Worm (Caenorhabditis elegans): ENCODE measurements around the gene rsp-8.

Gene rsp-8

DNA sequence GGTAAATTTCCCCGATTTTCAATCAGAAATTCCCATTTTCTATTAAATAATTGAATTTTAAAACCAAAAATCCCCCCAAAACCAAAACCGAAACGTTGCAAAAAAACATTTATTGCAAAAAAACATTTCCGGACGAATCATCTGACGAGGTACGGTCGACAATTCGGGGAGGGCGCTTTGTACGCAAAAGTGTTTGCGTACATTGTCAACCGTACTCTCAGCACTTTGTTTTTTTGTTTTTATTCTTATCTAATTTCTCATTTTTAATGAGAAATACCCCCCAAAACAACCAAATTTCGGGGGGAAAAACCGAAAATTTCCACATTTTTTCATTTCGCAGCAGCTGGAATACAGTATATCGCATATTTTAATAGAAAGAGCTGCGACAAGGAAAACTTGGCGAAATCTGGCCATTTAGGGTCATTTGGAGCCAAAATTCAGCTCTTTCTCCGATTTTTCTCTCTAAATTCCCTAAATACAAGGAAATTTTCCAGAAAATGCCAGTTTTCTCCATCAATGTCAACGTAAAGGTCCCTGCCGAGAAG is 21.5 kb downstream of the rsp-8 start, which contains the start of gene mif-1 (continued):
- TF ChIP-seq mep-1 (tag; optimal IDR thresholded peaks at IDR 0.05): peak; percentile 26
- TF ChIP-seq hif-1 (tag; optimal IDR thresholded peaks at IDR 0.05): no peak

DNA sequence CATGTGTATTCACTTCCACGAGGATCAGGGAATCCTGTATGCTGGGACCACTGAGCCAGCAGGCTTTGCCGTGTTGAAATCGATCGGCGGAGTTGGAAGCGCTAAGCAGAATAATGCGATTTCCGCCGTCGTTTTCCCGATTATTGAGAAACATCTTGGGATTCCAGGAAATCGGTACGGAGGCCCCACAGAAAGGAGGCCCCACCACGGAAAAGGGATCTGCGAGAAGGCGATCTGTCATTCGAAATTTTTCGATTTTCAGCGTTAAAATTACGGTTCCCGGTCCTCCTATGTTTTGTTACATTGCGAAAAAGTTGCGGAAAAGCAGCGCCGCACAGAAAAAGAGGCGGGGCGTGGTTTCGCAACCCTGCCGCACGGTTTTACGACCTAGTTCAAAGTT is 22.1 kb downstream of the rsp-8 start:
- TF ChIP-seq egl-27 (tag; optimal IDR thresholded peaks at IDR 0.05) (no peak), hmg-1.1 (GFP tag; IDR thresholded peaks at IDR 0.05) (no peak), egl-43 (GFP tag; IDR thresholded peaks at IDR 0.05) (no peak), mep-1 (tag; optimal IDR thresholded peaks at IDR 0.05) (no peak), attf-4 (tag; optimal IDR thresholded peaks at IDR 0.05) (no peak), spr-3 (GFP tag; optimal IDR thresholded peaks at IDR 0.05) (no peak), lin-38 (GFP tag; IDR thresholded peaks at IDR 0.05) (no peak), sdz-12 (GFP tag; optimal IDR thresholded peaks at IDR 0.05) (no peak), ceh-44 (GFP tag; IDR thresholded peaks at IDR 0.05) (no peak), set-16 (GFP tag; IDR thresholded peaks at IDR 0.05) (0 out of 2 replicates have a peak, but pooled peaks have one; percentile 19), lin-15B (tag; optimal IDR thresholded peaks at IDR 0.05) (no peak), pqm-1 (tag; optimal IDR thresholded peaks at IDR 0.05) (no peak), dmd-6 (GFP tag; IDR thresholded peaks at IDR 0.05) (0 out of 2 replicates have a peak, but pooled peaks have one; percentile 5), duxl-1 (tag; optimal IDR thresholded peaks at IDR 0.05; ENCODE audit: poor library complexity) (no peak), mxl-3 (GFP tag; optimal IDR thresholded peaks at IDR 0.05) (no peak), F44E2.7 (GFP tag; IDR thresholded peaks at IDR 0.05) (no peak), hif-1 (tag; optimal IDR thresholded peaks at IDR 0.05) (no peak), T26A8.4 (GFP tag; IDR thresholded peaks at IDR 0.05) (no peak), vab-7 (GFP tag; IDR thresholded peaks at IDR 0.05) (0 out of 2 replicates have a peak, but pooled peaks have one; percentile 16), nhr-111 (GFP tag; optimal IDR thresholded peaks at IDR 0.05) (no peak), daf-8 (GFP tag; IDR thresholded peaks at IDR 0.05) (no peak), lin-1 (GFP tag; IDR thresholded peaks at IDR 0.05) (no peak), mes-2 (tag; optimal IDR thresholded peaks at IDR 0.05; ENCODE audit: poor library complexity, severe bottlenecking) (peak; percentile 47), nhr-11 (tag; optimal IDR thresholded peaks at IDR 0.05) (no peak), snpc-4 (tag; optimal IDR thresholded peaks at IDR 0.05) (no peak)

DNA sequence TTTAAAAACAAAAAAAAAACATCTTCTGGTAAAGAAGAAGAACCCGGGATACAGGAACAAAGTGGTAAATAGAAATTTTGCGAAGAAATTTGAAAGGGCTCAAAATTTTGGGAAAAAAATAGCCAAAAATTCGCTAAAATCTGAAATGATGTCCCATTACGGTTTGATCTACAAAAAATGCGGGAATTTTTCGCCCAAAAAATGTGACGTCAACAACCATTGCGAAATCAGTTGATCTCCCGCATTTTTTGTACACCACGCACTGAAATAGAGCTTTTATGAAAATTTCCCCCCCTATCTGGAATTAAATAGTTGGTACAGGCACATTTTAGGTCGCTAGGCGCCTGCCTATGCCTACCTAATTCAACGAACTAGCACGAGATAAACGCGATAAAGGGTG is 23.4 kb downstream of the rsp-8 start:
- TF ChIP-seq Y5F2A.4 (GFP tag; optimal IDR thresholded peaks at IDR 0.05) (no peak), zfp-2 (tag; optimal IDR thresholded peaks at IDR 0.05) (no peak), fkh-10 (GFP tag; optimal IDR thresholded peaks at IDR 0.05) (no peak), mxl-2 (GFP tag; conservative IDR thresholded peaks at IDR 0.05) (0 out of 2 replicates have a peak, but pooled peaks have one; percentile 10), aha-1 (tag) (peak; percentile 68)

ce11 chrIII:11853533-11853932 is 27.3 kb downstream of the rsp-8 start:
- no peak for TF ChIP-seq nhr-10 (tag; optimal IDR thresholded peaks at IDR 0.05)
- TF ChIP-seq set-16 (GFP tag; IDR thresholded peaks at IDR 0.05): peak; percentile 48
- peak in 1 of 2 experiments; percentile 73 for TF ChIP-seq unc-62 (GFP tag; optimal IDR thresholded peaks at IDR 0.05 in 1 of 2)
- no peak for TF ChIP-seq unc-62 (tag; optimal IDR thresholded peaks at IDR 0.05)
- no peak for TF ChIP-seq mdl-1 (tag; optimal IDR thresholded peaks at IDR 0.05)

DNA sequence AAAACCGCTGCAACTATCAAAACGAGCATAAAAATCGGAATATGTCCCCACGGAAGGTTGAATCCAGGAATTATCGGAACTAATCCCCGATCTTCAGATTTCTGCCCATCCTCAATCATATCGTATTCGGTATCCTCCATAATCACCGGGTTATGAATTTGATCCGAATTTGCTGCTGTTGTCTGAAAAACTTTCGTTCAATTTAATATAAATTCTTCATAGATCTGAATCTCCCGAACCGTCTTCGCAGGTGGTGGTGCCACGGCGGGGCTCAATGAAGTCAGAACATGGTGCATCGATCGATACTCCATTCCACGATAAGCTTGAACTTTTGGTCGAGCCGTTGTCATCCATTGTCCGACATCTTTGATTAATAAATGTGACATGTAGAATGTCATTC is 30.6 kb downstream of the rsp-8 start:
- no peak for TF ChIP-seq mxl-2 (GFP tag; conservative IDR thresholded peaks at IDR 0.05)
- TF ChIP-seq nhr-11 (tag; optimal IDR thresholded peaks at IDR 0.05): no peak
- no peak for TF ChIP-seq saeg-2 (GFP tag; IDR thresholded peaks at IDR 0.05)
- no peak for TF ChIP-seq spr-1 (tag; optimal IDR thresholded peaks at IDR 0.05)
- no peak for TF ChIP-seq nhr-42 (GFP tag; IDR thresholded peaks at IDR 0.05)
- TF ChIP-seq hlh-30 (tag; optimal IDR thresholded peaks at IDR 0.05; ENCODE audit: insufficient read depth): no peak
- no peak for TF ChIP-seq unc-62 (GFP tag; optimal IDR thresholded peaks at IDR 0.05 in 1 of 2)
- TF ChIP-seq unc-62 (tag; optimal IDR thresholded peaks at IDR 0.05): no peak
- TF ChIP-seq nhr-41 (GFP tag; IDR thresholded peaks at IDR 0.05): no peak
- no peak for TF ChIP-seq dve-1 (tag; optimal IDR thresholded peaks at IDR 0.05; ENCODE audit: insufficient read depth)
- TF ChIP-seq nhr-6 (tag; optimal IDR thresholded peaks at IDR 0.05): no peak
- TF ChIP-seq lin-38 (GFP tag; IDR thresholded peaks at IDR 0.05): no peak
- no peak for TF ChIP-seq daf-19 (GFP tag; conservative IDR thresholded peaks at IDR 0.05)
- no peak for TF ChIP-seq zfp-2 (tag; optimal IDR thresholded peaks at IDR 0.05)
- TF ChIP-seq lsy-2 (tag; optimal IDR thresholded peaks at IDR 0.05): no peak
- TF ChIP-seq ceh-44 (GFP tag; IDR thresholded peaks at IDR 0.05): no peak

Measured in whole organism, L4 larva.